Fruit fly (Drosophila melanogaster): ENCODE measurements around the gene ATPsynbetaL.

DNA sequence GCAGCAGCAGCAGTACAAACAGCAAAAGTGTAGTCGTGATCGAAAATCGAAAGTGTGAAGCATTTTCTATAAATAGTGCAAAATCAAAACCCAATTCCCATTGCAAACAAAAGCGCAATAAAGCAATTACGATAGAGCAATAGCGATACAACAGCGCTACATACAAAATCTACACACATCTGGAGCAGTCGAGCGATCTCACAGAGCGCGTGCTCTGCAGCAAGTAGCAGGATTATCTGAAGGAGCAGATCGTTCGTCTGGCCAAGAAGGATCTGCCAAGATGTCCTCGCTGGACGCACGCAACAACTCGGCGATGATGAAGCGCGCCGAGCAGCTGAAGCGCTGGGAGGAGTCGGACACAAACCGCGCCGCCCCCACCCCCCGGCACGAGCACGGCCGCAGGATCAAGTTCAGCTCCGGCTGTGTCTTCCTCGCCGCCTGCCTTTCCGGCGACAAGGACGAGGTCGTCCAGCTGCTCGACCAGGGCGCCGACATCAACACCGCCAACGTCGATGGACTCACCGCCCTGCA lies 44.5 kb upstream of the ATPsynbetaL start:
- no peak for TF ChIP-seq CG33017 (tag; optimal IDR thresholded peaks at IDR 0.05)
- no peak for TF ChIP-seq CG12768 (GFP tag; optimal IDR thresholded peaks at IDR 0.05)
- TF ChIP-seq pad (GFP tag; optimal IDR thresholded peaks at IDR 0.05) = no peak
- no peak for TF ChIP-seq CG1620 (GFP tag; optimal IDR thresholded peaks at IDR 0.05)
- TF ChIP-seq CG11617 (GFP tag; optimal IDR thresholded peaks at IDR 0.05) = no peak
- TF ChIP-seq bab1 (GFP tag; optimal IDR thresholded peaks at IDR 0.05) = no peak
- no peak for TF ChIP-seq Hr96 (GFP tag; optimal IDR thresholded peaks at IDR 0.05)
- TF ChIP-seq cic (GFP tag; optimal IDR thresholded peaks at IDR 0.05) = no peak
- TF ChIP-seq Mnt (GFP tag; optimal IDR thresholded peaks at IDR 0.05) = no peak
- TF ChIP-seq Clk (GFP tag; optimal IDR thresholded peaks at IDR 0.05) = no peak
- no peak for TF ChIP-seq kay (GFP tag; ENCODE audit: borderline replicate concordance)
- TF ChIP-seq CG5204 (GFP tag; optimal IDR thresholded peaks at IDR 0.05) = no peak
- no peak for TF ChIP-seq ovo (GFP tag; optimal IDR thresholded peaks at IDR 0.05)

Data from whole organism, adult.